Worm (Caenorhabditis elegans) whole organism, L2 larva: Measurements from ENCODE around the gene R10D12.7.

ENCODE experiments used
- F13H6.1 ChIP-seq: sonication (generic microtip); optimal IDR thresholded peaks from 2 replicates; lab custom pipeline; 2016; ENCODE audit warnings: missing genetic modification characterization, missing compliant biosample characterization
- Y55F3AM.14 ChIP-seq: fragments of 200-800 bp; sonication (Bioruptor generic); optimal IDR thresholded peaks from 2 replicates; lab custom pipeline; 2018; ENCODE audit warnings: mild to moderate bottlenecking, missing genetic modification characterization, missing compliant biosample characterization
- ceh-82 ChIP-seq: fragments of 150-350 bp; optimal IDR thresholded peaks from 2 replicates; lab custom pipeline; 2014; ENCODE audit warnings: missing biosample characterization, missing genetic modification characterization
- egl-27 ChIP-seq: sonication (generic microtip); optimal IDR thresholded peaks from 3 replicates; lab custom pipeline; 2017; ENCODE audit warnings: missing biosample characterization, missing genetic modification reagents, missing genetic modification characterization
- lin-11 ChIP-seq: fragments of 150-350 bp; sonication (generic microtip); optimal IDR thresholded peaks from 2 replicates; lab custom pipeline; 2014; ENCODE audit warnings: missing biosample characterization, missing genetic modification characterization, inconsistent platforms, mixed read lengths
- mdl-1 ChIP-seq, 2 experiments: fragments of 150-350 bp in 1 of 2; sonication (generic microtip) in 1 of 2; optimal IDR thresholded peaks; 2 replicates each; lab custom pipeline; 2017; ENCODE audit warnings: missing biosample characterization in 2 of 2, missing genetic modification characterization in 2 of 2
- nhr-237 ChIP-seq: fragments of 150-350 bp; optimal IDR thresholded peaks from 2 replicates; lab custom pipeline; 2014; ENCODE audit warnings: missing biosample characterization, missing genetic modification characterization
- nhr-25 ChIP-seq: fragments of 150-350 bp; sonication (generic microtip); optimal IDR thresholded peaks from 3 replicates; lab custom pipeline; 2014; ENCODE audit warnings: missing biosample characterization, missing genetic modification characterization
- nhr-6 ChIP-seq: fragments of 150-350 bp; optimal IDR thresholded peaks from 2 replicates; lab custom pipeline; 2014; ENCODE audit warnings: missing biosample characterization, missing genetic modification characterization
- snpc-4 ChIP-seq: fragments of 150-350 bp; optimal IDR thresholded peaks from 2 replicates; lab custom pipeline; 2014; ENCODE audit warnings: missing biosample characterization, missing genetic modification characterization
- ztf-11 ChIP-seq: sonication (generic microtip); optimal IDR thresholded peaks from 2 replicates; lab custom pipeline; 2017; ENCODE audit warnings: missing biosample characterization, missing genetic modification characterization
- ztf-4 ChIP-seq: fragments of 150-350 bp; optimal IDR thresholded peaks from 2 replicates; lab custom pipeline; 2014; ENCODE audit warnings: missing biosample characterization, missing genetic modification characterization

DNA sequence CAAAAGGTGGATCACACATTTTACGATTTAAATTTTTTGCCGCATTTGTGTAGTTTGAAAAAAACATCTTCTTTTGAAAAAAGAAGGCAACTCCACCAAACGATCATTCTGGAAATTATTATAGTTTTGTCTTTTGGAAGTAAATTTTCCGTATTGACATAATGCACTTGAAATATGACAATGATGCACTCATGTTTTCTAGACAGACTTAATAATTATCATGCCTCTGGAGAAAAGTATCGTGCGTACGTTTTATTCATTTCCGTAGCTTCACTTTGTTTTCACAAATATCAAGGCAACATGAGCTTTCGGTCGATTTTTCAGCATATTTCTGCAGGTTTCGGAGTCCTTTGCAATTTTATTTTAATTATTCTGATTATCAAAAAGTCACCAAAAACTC, 31.5 kb upstream of the R10D12.7 start, which contains the start of gene str-250:
- no peak for TF ChIP-seq ceh-82
- TF ChIP-seq F13H6.1: no peak
- no peak for TF ChIP-seq nhr-6
- no peak for TF ChIP-seq ztf-11 (tag; lab: Kevin White, UChicago)
- TF ChIP-seq lin-11 (tag; lab: Kevin White, UChicago): no peak
- TF ChIP-seq snpc-4: no peak
- no peak for TF ChIP-seq Y55F3AM.14 (GFP tag; lab: Kevin White, UChicago)
- no peak for TF ChIP-seq ztf-4 (tag; lab: Kevin White, UChicago)
- no peak for TF ChIP-seq egl-27 (tag; lab: Kevin White, UChicago)
- no peak for TF ChIP-seq nhr-25 (tag; lab: Kevin White, UChicago)
- TF ChIP-seq mdl-1 (tag; optimal IDR thresholded peaks at IDR 0.05; lab: Kevin White, UChicago): no peak
- no peak for TF ChIP-seq nhr-237
